Worm (Caenorhabditis elegans): ENCODE measurements around the gene R09H3.2.
"Not testable (repeated sequence)": the region's sequence is repeated elsewhere in the genome, so short reads cannot be mapped to it uniquely, and the experiment has no call there.

Gene R09H3.2

DNA sequence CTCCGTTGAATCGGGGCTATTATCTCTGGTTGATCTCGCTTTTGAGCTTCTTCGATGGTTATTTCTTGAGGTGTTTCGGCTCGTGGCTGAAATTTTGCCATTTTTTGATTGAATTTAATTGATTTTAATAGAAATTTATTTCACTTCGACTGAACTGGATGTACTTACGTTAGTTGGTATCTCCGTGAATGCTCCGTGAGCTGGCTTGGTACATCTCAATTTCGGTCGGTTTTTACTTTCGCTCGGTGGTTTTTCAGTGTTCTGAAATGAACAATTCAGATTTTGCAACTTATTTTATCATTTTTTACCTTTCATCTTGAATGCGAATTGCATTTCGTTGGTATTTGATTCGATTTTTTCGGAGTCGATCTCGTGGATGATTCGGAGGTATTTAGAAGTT, at the start of gene R09H3.2:
Gene R09H3.2, minus strand, starts transcription at position 101 of the 400 bp plus-strand sequence.
- TF ChIP-seq unc-62 (GFP tag; optimal IDR thresholded peaks at IDR 0.05) = no peak

DNA sequence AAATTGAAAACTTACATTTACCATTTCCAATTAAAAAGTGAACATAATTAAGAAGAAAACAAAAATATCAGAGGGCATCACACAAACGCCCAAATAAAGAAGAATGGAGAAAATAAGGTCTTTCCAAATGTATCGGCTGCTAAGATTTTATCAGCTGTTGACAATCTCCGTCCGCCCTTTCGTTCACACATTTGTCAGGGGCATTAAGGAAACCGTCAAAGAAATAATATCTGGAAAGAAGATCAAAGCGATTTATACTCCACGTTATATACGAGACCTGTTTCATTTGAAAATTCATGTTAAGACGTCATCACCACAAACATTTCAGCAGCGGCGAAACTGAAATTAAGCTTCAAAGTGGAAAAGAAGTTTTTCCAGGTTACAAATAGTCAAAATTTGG, 47.7 kb upstream of the R09H3.2 start, which contains the start of gene fbxa-52:
Gene fbxa-52, minus strand, starts transcription at position 101 of the 400 bp plus-strand sequence.
- TF ChIP-seq unc-62 (GFP tag; optimal IDR thresholded peaks at IDR 0.05) = no peak

DNA sequence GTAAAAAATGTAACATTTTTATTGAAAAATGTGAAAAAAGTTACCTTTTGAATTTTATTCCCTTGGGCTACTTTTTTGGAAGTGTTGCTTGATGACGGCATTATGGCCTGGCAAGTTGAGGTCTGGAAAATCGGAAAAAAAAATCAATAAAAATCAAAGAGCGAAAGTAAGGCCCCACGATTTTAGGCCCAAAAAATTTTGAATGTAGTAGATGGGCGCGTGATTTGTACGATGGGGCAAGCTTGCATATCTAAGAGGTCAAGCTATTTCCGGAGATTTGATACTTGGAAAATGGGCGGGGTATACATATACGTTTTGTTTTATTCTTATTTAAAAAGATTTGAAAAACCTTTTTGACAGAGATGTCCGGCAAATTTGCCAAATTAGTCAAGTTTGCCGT, 41.7 kb upstream of the R09H3.2 start, which contains the start of gene F07G6.5:
Gene F07G6.5, minus strand, starts transcription at position 101 of the 400 bp plus-strand sequence.
- no peak for TF ChIP-seq unc-62 (GFP tag; optimal IDR thresholded peaks at IDR 0.05)

ce11 chrX:1703840-1704239, 39.0 kb upstream of the R09H3.2 start, which contains the start of gene C36C9.5:
Gene C36C9.5, minus strand, starts transcription at chrX:1703940.
- TF ChIP-seq unc-62 (GFP tag; optimal IDR thresholded peaks at IDR 0.05) = no peak

- no peak for TF ChIP-seq unc-62 (GFP tag; optimal IDR thresholded peaks at IDR 0.05)
These were observed 38.2 kb upstream of the R09H3.2 start for ce11 chrX:1703049-1703448.

DNA sequence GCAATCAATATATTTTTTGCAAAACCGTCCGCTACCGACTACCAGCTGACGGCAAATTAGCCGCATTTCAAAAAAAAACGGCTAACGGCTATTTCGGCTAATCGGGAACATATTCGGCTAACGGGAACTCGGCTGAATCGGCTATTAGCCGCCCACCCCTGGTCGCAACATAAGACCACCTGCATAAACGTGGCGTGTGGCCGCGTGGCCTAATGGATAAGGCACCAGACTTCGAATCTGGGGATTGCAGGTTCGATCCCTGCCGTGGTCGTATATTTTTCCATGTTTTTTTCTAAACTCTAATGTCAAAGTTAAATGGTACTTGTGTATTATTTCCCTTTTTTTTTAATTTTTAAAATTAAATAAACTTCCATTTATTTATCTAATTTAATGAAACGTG, 33.7 kb upstream of the R09H3.2 start:
- no peak for TF ChIP-seq unc-62 (GFP tag; optimal IDR thresholded peaks at IDR 0.05)

ce11 chrX:1696879-1697278, 32.1 kb upstream of the R09H3.2 start, which contains the start of gene C36C9.4:
Gene C36C9.4, minus strand, starts transcription at chrX:1696979.
- TF ChIP-seq unc-62 (GFP tag; optimal IDR thresholded peaks at IDR 0.05) = not testable (repeated sequence)

- not testable (repeated sequence) for TF ChIP-seq unc-62 (GFP tag; optimal IDR thresholded peaks at IDR 0.05)
These were observed 26.1 kb upstream of the R09H3.2 start, which contains the start of gene C36C9.6 for ce11 chrX:1690894-1691293. Gene C36C9.6, minus strand, starts transcription at chrX:1690994.

ce11 chrX:1689996-1690395, 25.2 kb upstream of the R09H3.2 start, which contains the start of gene C36C9.12:
Gene C36C9.12, minus strand, starts transcription at chrX:1690096.
- TF ChIP-seq unc-62 (GFP tag; optimal IDR thresholded peaks at IDR 0.05) = not testable (repeated sequence)

- TF ChIP-seq unc-62 (GFP tag; optimal IDR thresholded peaks at IDR 0.05) = not testable (repeated sequence)
These were observed 22.3 kb upstream of the R09H3.2 start, which contains the start of gene C36C9.11 for ce11 chrX:1687079-1687478. Gene C36C9.11, plus strand, starts transcription at chrX:1687379.

- TF ChIP-seq unc-62 (GFP tag; optimal IDR thresholded peaks at IDR 0.05) = no peak
These were observed 17.7 kb upstream of the R09H3.2 start, which contains the start of gene meg-4 for ce11 chrX:1682558-1682957. Gene meg-4, plus strand, starts transcription at chrX:1682954.

DNA sequence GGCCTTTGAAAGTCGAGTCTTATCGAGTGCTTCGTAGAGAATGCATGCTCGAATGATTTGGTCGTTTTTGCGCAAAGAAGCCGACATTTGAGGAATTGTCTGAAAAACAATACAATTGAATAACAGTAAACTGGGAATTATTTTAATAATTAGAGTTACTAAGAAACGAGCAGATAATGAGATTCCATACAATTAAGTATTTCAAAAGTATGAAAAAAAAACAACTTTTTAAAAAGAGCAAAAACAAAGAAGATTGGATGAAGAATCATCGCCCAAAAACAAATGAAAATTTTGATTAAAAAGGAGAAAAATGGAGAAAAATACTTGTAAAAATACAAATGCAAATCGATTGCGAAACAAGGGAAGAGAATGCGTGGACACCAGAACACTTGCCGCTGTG, 13.2 kb upstream of the R09H3.2 start, which contains the start of gene fbxa-170:
Gene fbxa-170, minus strand, starts transcription at position 101 of the 400 bp plus-strand sequence.
- no peak for TF ChIP-seq unc-62 (GFP tag; optimal IDR thresholded peaks at IDR 0.05)

- no peak for TF ChIP-seq unc-62 (GFP tag; optimal IDR thresholded peaks at IDR 0.05)
These were observed 11.1 kb upstream of the R09H3.2 start for ce11 chrX:1675879-1676278.

- no peak for TF ChIP-seq unc-62 (GFP tag; optimal IDR thresholded peaks at IDR 0.05)
These were observed 9.2 kb upstream of the R09H3.2 start, which contains the start of gene tbx-31 for ce11 chrX:1674056-1674455. Gene tbx-31, minus strand, starts transcription at chrX:1674156.

DNA sequence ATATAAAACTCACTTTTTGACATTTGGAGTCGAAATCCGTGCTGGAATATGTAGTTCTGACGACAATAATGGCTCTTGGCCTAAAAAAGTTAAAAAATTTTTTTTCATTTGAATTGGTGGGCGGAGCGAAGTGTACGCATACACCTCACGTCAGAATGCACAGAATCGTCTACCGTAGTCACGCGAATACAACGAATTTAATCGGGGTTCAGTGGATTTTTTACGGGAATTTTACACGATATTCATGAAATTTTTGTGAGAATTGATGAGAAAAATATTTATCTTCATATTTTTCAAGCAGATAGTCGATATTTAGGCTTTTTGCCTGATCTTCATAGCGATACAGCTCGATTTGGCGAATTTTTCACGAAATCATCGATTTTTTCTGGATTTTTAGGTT, 3.9 kb upstream of the R09H3.2 start, which contains the start of gene R09H3.3:
Gene R09H3.3, minus strand, starts transcription at position 101 of the 400 bp plus-strand sequence.
- TF ChIP-seq unc-62 (GFP tag; optimal IDR thresholded peaks at IDR 0.05) = no peak

ce11 chrX:1667056-1667455, 2.2 kb upstream of the R09H3.2 start:
- no peak for TF ChIP-seq unc-62 (GFP tag; optimal IDR thresholded peaks at IDR 0.05)

- no peak for TF ChIP-seq unc-62 (GFP tag; optimal IDR thresholded peaks at IDR 0.05)
These were observed 9.6 kb downstream of the R09H3.2 start, which contains the start of gene tbx-32 for ce11 chrX:1655207-1655606. Gene tbx-32, plus strand, starts transcription at chrX:1655507.
